Worm (Caenorhabditis elegans) whole organism, late embryonic: ENCODE results near the gene ubl-1.

Source experiments
- C08G9.2 ChIP-seq: sonication (generic microtip); optimal IDR thresholded peaks from 2 replicates; lab custom pipeline; 2016; ENCODE audit warnings: mild to moderate bottlenecking, missing genetic modification characterization, moderate library complexity, missing compliant biosample characterization
- C38D4.7 ChIP-seq: fragments of 200-800 bp; sonication (Bioruptor generic); optimal IDR thresholded peaks from 2 replicates; lab custom pipeline; 2018; ENCODE audit warnings: mild to moderate bottlenecking, missing genetic modification characterization, moderate library complexity, missing compliant biosample characterization
- F13H6.1 ChIP-seq: sonication (generic microtip); optimal IDR thresholded peaks from 2 replicates; lab custom pipeline; 2016; ENCODE audit warnings: missing genetic modification characterization, missing compliant biosample characterization
- K02D7.2 ChIP-seq: sonication (generic microtip); optimal IDR thresholded peaks from 2 replicates; lab custom pipeline; 2017; ENCODE audit warnings: mild to moderate bottlenecking, missing genetic modification characterization, missing compliant biosample characterization
- K09A11.1 ChIP-seq: sonication (generic microtip); optimal IDR thresholded peaks from 2 replicates; lab custom pipeline; 2017; ENCODE audit warnings: antibody characterized with exemption, mild to moderate bottlenecking, missing genetic modification characterization, missing compliant biosample characterization; ENCODE audit not compliant: insufficient read depth
- T23F11.4 ChIP-seq: fragments of 200-800 bp; sonication (Bioruptor generic); optimal IDR thresholded peaks from 2 replicates; lab custom pipeline; 2018; ENCODE audit warnings: mild to moderate bottlenecking, missing genetic modification characterization, missing compliant biosample characterization
- ama-1 ChIP-seq: fragments of 150-350 bp; optimal IDR thresholded peaks from 2 replicates; lab custom pipeline; 2014
- ceh-14 ChIP-seq: sonication (generic microtip); optimal IDR thresholded peaks from 2 replicates; lab custom pipeline; 2016; ENCODE audit warnings: missing genotype, missing genetic modification characterization, missing compliant biosample characterization
- ceh-22 ChIP-seq: sonication (generic microtip); optimal IDR thresholded peaks from 2 replicates; lab custom pipeline; 2017; ENCODE audit warnings: missing biosample characterization, missing genetic modification characterization
- ceh-34 ChIP-seq: sonication (generic microtip); optimal IDR thresholded peaks from 2 replicates; lab custom pipeline; 2016; ENCODE audit warnings: mild to moderate bottlenecking, missing genetic modification characterization, missing compliant biosample characterization
- ceh-45 ChIP-seq: fragments of 200-800 bp; sonication (Bioruptor generic); IDR thresholded peaks from 2 replicates; pipeline ENCODE4 v1.3.6; 2022; ENCODE audit warnings: missing genetic modification reagents, missing genetic modification characterization, missing compliant biosample characterization
- ceh-48 ChIP-seq: sonication (generic microtip); optimal IDR thresholded peaks from 2 replicates; lab custom pipeline; 2016; ENCODE audit warnings: missing genetic modification characterization, inconsistent platforms, missing compliant biosample characterization
- ceh-9 ChIP-seq: sonication (generic microtip); optimal IDR thresholded peaks from 2 replicates; lab custom pipeline; 2016; ENCODE audit warnings: mild to moderate bottlenecking, missing genetic modification characterization, inconsistent platforms, missing compliant biosample characterization
- che-1 ChIP-seq: sonication (generic microtip); optimal IDR thresholded peaks from 2 replicates; lab custom pipeline; 2016; ENCODE audit warnings: mild to moderate bottlenecking, missing genetic modification characterization, missing compliant biosample characterization
- elt-4 ChIP-seq: sonication (generic microtip); optimal IDR thresholded peaks from 2 replicates; lab custom pipeline; 2016; ENCODE audit warnings: missing genetic modification characterization, missing compliant biosample characterization
- fax-1 ChIP-seq: sonication (generic microtip); optimal IDR thresholded peaks from 2 replicates; lab custom pipeline; 2016; ENCODE audit warnings: missing genotype, missing genetic modification characterization, missing compliant biosample characterization
- fkh-6 ChIP-seq: sonication (generic microtip); optimal IDR thresholded peaks from 2 replicates; lab custom pipeline; 2016; ENCODE audit warnings: missing genetic modification characterization, missing compliant biosample characterization
- gmeb-2 ChIP-seq: sonication (generic microtip); optimal IDR thresholded peaks from 2 replicates; lab custom pipeline; 2016; ENCODE audit warnings: missing genetic modification characterization, inconsistent platforms, missing compliant biosample characterization
- hlh-8 ChIP-seq: sonication (generic microtip); optimal IDR thresholded peaks from 2 replicates; lab custom pipeline; 2016; ENCODE audit warnings: missing genotype, missing genetic modification characterization, missing compliant biosample characterization
- lim-6 ChIP-seq: sonication (generic microtip); optimal IDR thresholded peaks from 2 replicates; lab custom pipeline; 2016; ENCODE audit warnings: missing genetic modification characterization, missing compliant biosample characterization
- nfya-1 ChIP-seq: sonication (generic microtip); optimal IDR thresholded peaks from 2 replicates; lab custom pipeline; 2017; ENCODE audit warnings: missing genetic modification characterization, mild to moderate bottlenecking, missing compliant biosample characterization, antibody characterized with exemption, moderate library complexity
- nhr-11 ChIP-seq: fragments of 150-350 bp; optimal IDR thresholded peaks from 2 replicates; lab custom pipeline; 2014; ENCODE audit warnings: missing biosample characterization, missing genetic modification characterization
- npax-4 ChIP-seq: sonication (generic microtip); optimal IDR thresholded peaks from 2 replicates; lab custom pipeline; 2016; ENCODE audit warnings: missing genetic modification characterization, missing compliant biosample characterization
- odd-2 ChIP-seq: sonication (generic microtip); optimal IDR thresholded peaks from 2 replicates; lab custom pipeline; 2017; ENCODE audit warnings: antibody characterized with exemption, mild to moderate bottlenecking, missing genetic modification characterization, missing compliant biosample characterization
- pag-3 ChIP-seq: sonication (generic microtip); optimal IDR thresholded peaks from 2 replicates; lab custom pipeline; 2016; ENCODE audit warnings: missing compliant biosample characterization, missing genetic modification characterization, borderline replicate concordance
- pat-9 ChIP-seq: fragments of 200-800 bp; sonication (Bioruptor generic); optimal IDR thresholded peaks from 2 replicates; lab custom pipeline; 2018; ENCODE audit warnings: mild to moderate bottlenecking, missing genetic modification characterization, moderate library complexity, missing compliant biosample characterization
- pax-1 ChIP-seq: fragments of 150-350 bp; optimal IDR thresholded peaks from 2 replicates; lab custom pipeline; 2014; ENCODE audit warnings: missing biosample characterization, missing genetic modification characterization
- pha-2 ChIP-seq: sonication (generic microtip); optimal IDR thresholded peaks from 2 replicates; lab custom pipeline; 2017; ENCODE audit warnings: mild to moderate bottlenecking, missing genetic modification characterization, missing compliant biosample characterization
- pqm-1 ChIP-seq: sonication (generic microtip); optimal IDR thresholded peaks from 2 replicates; lab custom pipeline; 2016; ENCODE audit warnings: missing genetic modification characterization, missing compliant biosample characterization
- pros-1 ChIP-seq: fragments of 150-350 bp; optimal IDR thresholded peaks from 2 replicates; lab custom pipeline; 2014; ENCODE audit warnings: missing biosample characterization, missing genetic modification reagents, missing genetic modification characterization
- ref-2 ChIP-seq: sonication (generic microtip); optimal IDR thresholded peaks from 2 replicates; lab custom pipeline; 2016; ENCODE audit warnings: missing genetic modification characterization, missing compliant biosample characterization
- rnt-1 ChIP-seq: sonication (generic microtip); optimal IDR thresholded peaks from 2 replicates; lab custom pipeline; 2016; ENCODE audit warnings: missing genetic modification characterization, missing compliant biosample characterization
- sdc-2 ChIP-seq: sonication (generic microtip); optimal IDR thresholded peaks from 2 replicates; lab custom pipeline; 2016; ENCODE audit warnings: missing genotype, missing genetic modification characterization, missing compliant biosample characterization
- sox-2 ChIP-seq: fragments of 200-800 bp; sonication (Bioruptor generic); IDR thresholded peaks from 2 replicates; pipeline ENCODE4 v1.3.6; 2022; ENCODE audit warnings: missing genetic modification reagents, missing genetic modification characterization, missing compliant biosample characterization
- tbx-2 ChIP-seq: sonication (generic microtip); optimal IDR thresholded peaks from 2 replicates; lab custom pipeline; 2016; ENCODE audit warnings: missing genetic modification characterization, missing compliant biosample characterization
- tbx-7 ChIP-seq: sonication (generic microtip); optimal IDR thresholded peaks from 2 replicates; lab custom pipeline; 2016; ENCODE audit warnings: missing genotype, missing genetic modification characterization, missing compliant biosample characterization
- unc-3 ChIP-seq, 2 experiments: fragments of 200-800 bp in 1 of 2; sonication (Bioruptor generic) in 1 of 2; sonication (generic microtip) in 1 of 2; conservative IDR thresholded peaks in 1 of 2; optimal IDR thresholded peaks in 1 of 2; 2 replicates each; pipeline versions ENCODE4 v1.3.6 to Lab custom; 2016 to 2022; ENCODE audit warnings: missing compliant biosample characterization in 2 of 2, missing genetic modification characterization in 2 of 2, missing genetic modification reagents in 1 of 2
- unc-55 ChIP-seq: sonication (generic microtip); optimal IDR thresholded peaks from 2 replicates; lab custom pipeline; 2017; ENCODE audit warnings: missing biosample characterization, missing genetic modification reagents, missing genetic modification characterization
- unc-86 ChIP-seq: sonication (generic microtip); optimal IDR thresholded peaks from 2 replicates; lab custom pipeline; 2016; ENCODE audit warnings: missing genetic modification characterization, missing compliant biosample characterization
- ztf-16 ChIP-seq: sonication (generic microtip); optimal IDR thresholded peaks from 2 replicates; lab custom pipeline; 2017; ENCODE audit warnings: missing genetic modification characterization, missing compliant biosample characterization

The ubl-1 gene

ce11 chrIII:3060262-3060661 is 7.8 kb upstream of the ubl-1 start, which contains the start of gene fipr-29:
Gene fipr-29, minus strand, starts transcription at chrIII:3060362.
- TF ChIP-seq tbx-2 (tag; lab: Kevin White, UChicago) (no peak), fkh-6 (tag; lab: Kevin White, UChicago) (no peak), lim-6 (tag; lab: Kevin White, UChicago) (no peak), sdc-2 (tag; lab: Kevin White, UChicago) (no peak), hlh-8 (no peak), rnt-1 (no peak), unc-3 (GFP tag; conservative IDR thresholded peaks at IDR 0.05; lab: Robert Waterston, UW) (no peak), unc-3 (tag; optimal IDR thresholded peaks at IDR 0.05; lab: Kevin White, UChicago) (no peak), T23F11.4 (GFP tag; lab: Kevin White, UChicago) (no peak), ceh-22 (no peak), K09A11.1 (tag; lab: Kevin White, UChicago) (no peak), pag-3 (tag; lab: Kevin White, UChicago) (no peak), elt-4 (no peak), ztf-16 (tag; lab: Kevin White, UChicago) (no peak), nhr-11 (tag; lab: Kevin White, UChicago) (no peak)
- TF ChIP-seq, all 69 proteins: peak for 0

ce11 chrIII:3061289-3061688 is 6.8 kb upstream of the ubl-1 start:
- no peak for TF ChIP-seq T23F11.4 (GFP tag; lab: Kevin White, UChicago)
- no peak for TF ChIP-seq K02D7.2
- no peak for TF ChIP-seq nhr-11 (tag; lab: Kevin White, UChicago)
- no peak for TF ChIP-seq pax-1 (tag; lab: Kevin White, UChicago)
- no peak for TF ChIP-seq C38D4.7 (GFP tag; lab: Kevin White, UChicago)
- TF ChIP-seq unc-86 (tag; lab: Kevin White, UChicago), result no peak
- TF ChIP-seq ceh-48, result no peak
- TF ChIP-seq nfya-1 (tag; lab: Kevin White, UChicago), result no peak
- no peak for TF ChIP-seq pat-9
- no peak for TF ChIP-seq sox-2
- no peak for TF ChIP-seq npax-4
- no peak for TF ChIP-seq ceh-45 (GFP tag; lab: Robert Waterston, UW)
- no peak for TF ChIP-seq fax-1 (tag; lab: Kevin White, UChicago)
- TF ChIP-seq ama-1 (lab: Kevin White, UChicago), result no peak
- TF ChIP-seq gmeb-2, result no peak
- TF ChIP-seq C08G9.2 (tag; lab: Kevin White, UChicago), result no peak
- TF ChIP-seq F13H6.1 (tag; lab: Kevin White, UChicago), result no peak
- no peak for TF ChIP-seq tbx-7 (tag; lab: Kevin White, UChicago)
- TF ChIP-seq ref-2 (tag; lab: Kevin White, UChicago), result no peak
- TF ChIP-seq ceh-14 (tag; lab: Kevin White, UChicago), result no peak

ce11 chrIII:3063084-3063483 is 5.0 kb upstream of the ubl-1 start:
- TF ChIP-seq unc-55 (no peak), gmeb-2 (no peak), ceh-34 (tag; lab: Kevin White, UChicago) (no peak), ceh-9 (no peak), ceh-48 (no peak), unc-86 (tag; lab: Kevin White, UChicago) (no peak), pat-9 (no peak), tbx-7 (tag; lab: Kevin White, UChicago) (no peak), pqm-1 (tag; lab: Kevin White, UChicago) (no peak), pros-1 (tag; lab: Kevin White, UChicago) (no peak), C08G9.2 (tag; lab: Kevin White, UChicago) (no peak), K09A11.1 (tag; lab: Kevin White, UChicago) (no peak), pax-1 (tag; lab: Kevin White, UChicago) (no peak), odd-2 (tag; lab: Kevin White, UChicago) (no peak), che-1 (no peak), pha-2 (tag; lab: Kevin White, UChicago) (no peak)
